Worm (Caenorhabditis elegans): ENCODE measurements around the gene C39F7.1.

The C39F7.1 gene

ce11 chrV:1236333-1237068 lies 23.6 kb upstream of the C39F7.1 start:
- TF ChIP-seq cog-1 (tag; optimal IDR thresholded peaks at IDR 0.05) (no peak), ztf-29 (GFP tag; IDR thresholded peaks at IDR 0.05) (peak; percentile 83; the same call in 1 of the 2 replicates)

DNA sequence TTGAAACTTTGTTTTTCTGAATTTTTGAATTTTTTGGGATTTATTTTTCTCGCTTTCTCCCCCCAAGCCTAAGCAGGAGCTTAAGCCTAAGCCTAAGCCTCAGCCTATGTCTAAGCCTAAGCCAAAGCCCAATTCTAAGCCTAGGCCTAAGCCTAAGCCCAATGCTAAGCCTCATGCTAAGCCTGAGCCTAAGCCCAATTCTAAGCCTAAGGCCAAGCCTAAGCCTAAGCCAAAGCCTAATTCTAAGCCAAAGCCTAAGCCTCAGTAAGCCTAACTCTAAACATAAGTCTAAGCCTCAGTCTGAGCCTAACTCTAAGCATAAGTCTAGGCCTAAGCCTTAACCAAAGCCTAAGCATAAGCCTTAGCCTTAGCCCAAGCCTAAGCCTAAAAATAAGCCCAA lies 17.7 kb upstream of the C39F7.1 start:
- TF ChIP-seq klf-2 (GFP tag; conservative IDR thresholded peaks at IDR 0.05) (0 out of 2 replicates have a peak, but pooled peaks have one; percentile 33), flt-1 (GFP tag; IDR thresholded peaks at IDR 0.05) (no peak), T22C8.4 (GFP tag; IDR thresholded peaks at IDR 0.05) (no peak)

- TF ChIP-seq cog-1 (tag; optimal IDR thresholded peaks at IDR 0.05) (no peak), ztf-29 (GFP tag; IDR thresholded peaks at IDR 0.05) (no peak), med-1 (GFP tag; optimal IDR thresholded peaks at IDR 0.05; ENCODE audit: insufficient read depth) (no peak), ref-1 (GFP tag; conservative IDR thresholded peaks at IDR 0.05) (no peak), T22C8.4 (GFP tag; IDR thresholded peaks at IDR 0.05) (no peak), ztf-23 (GFP tag; IDR thresholded peaks at IDR 0.05) (no peak), tab-1 (GFP tag; IDR thresholded peaks at IDR 0.05) (no peak)
Measured at ce11 chrV:1243011-1243410, 17.1 kb upstream of the C39F7.1 start.

DNA sequence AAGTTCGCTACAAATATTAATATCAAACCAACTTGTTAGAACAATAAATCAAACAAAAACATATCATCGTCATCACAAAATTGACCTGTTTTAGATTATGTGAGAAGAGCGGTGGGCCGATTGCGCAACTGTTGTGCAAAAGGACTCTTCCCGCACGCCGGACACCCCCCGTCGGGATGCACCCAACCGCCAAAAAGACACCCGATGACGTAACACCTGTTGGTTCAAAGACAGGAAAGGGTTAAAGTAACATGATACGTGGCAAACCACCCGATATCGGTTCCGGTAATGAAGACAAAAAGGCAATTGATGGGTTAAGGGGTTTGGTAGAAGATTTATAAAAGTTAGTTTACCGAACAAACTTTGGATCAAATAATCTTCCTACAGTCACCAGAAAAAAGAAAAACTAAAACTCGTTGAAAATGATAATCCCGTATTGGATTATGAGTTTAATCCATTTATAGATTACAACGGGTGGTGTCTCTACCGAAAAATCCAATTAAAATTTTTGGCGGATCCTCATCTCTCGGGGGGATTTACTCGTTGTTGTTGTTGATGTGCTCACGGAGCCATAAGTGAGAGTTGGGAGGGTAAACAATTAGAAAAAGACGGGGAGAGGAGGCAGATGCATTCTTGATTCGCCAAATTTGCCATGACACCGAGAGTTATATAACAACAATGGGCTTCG lies 16.0 kb upstream of the C39F7.1 start:
- TF ChIP-seq ztf-23 (GFP tag; IDR thresholded peaks at IDR 0.05) (no peak), med-1 (GFP tag; optimal IDR thresholded peaks at IDR 0.05; ENCODE audit: insufficient read depth) (no peak), T22C8.4 (GFP tag; IDR thresholded peaks at IDR 0.05) (no peak), ref-1 (GFP tag; conservative IDR thresholded peaks at IDR 0.05) (no peak), flt-1 (GFP tag; IDR thresholded peaks at IDR 0.05) (no peak), klf-2 (GFP tag; conservative IDR thresholded peaks at IDR 0.05) (no peak)

ce11 chrV:1252794-1253193 lies 7.3 kb upstream of the C39F7.1 start:
- TF ChIP-seq klf-2 (GFP tag; conservative IDR thresholded peaks at IDR 0.05), result no peak
- no peak for TF ChIP-seq tab-1 (GFP tag; IDR thresholded peaks at IDR 0.05)

DNA sequence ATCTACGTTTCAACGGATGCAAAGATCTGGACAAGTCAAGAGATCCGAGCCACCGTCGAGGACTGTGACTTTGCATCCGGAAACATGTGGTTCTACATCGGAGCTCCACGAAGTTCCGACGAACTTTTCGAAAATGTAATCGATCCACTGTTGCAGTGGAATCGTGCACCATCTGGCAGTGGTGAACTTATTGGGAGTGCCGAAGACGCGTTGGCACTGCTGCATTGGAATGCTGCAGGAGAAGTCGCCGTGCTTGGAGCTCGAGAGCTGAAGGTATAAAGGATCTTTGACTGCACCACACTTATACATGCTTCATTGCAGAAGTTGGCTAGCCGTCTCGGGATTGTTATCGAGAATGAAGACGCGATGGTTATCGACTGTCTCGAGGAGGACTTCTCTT lies 1.9 kb downstream of the C39F7.1 start:
- TF ChIP-seq cog-1 (tag; optimal IDR thresholded peaks at IDR 0.05) (no peak), ztf-29 (GFP tag; IDR thresholded peaks at IDR 0.05) (no peak), tab-1 (GFP tag; IDR thresholded peaks at IDR 0.05) (no peak), med-1 (GFP tag; optimal IDR thresholded peaks at IDR 0.05; ENCODE audit: insufficient read depth) (no peak), ztf-23 (GFP tag; IDR thresholded peaks at IDR 0.05) (no peak), flt-1 (GFP tag; IDR thresholded peaks at IDR 0.05) (no peak)

DNA sequence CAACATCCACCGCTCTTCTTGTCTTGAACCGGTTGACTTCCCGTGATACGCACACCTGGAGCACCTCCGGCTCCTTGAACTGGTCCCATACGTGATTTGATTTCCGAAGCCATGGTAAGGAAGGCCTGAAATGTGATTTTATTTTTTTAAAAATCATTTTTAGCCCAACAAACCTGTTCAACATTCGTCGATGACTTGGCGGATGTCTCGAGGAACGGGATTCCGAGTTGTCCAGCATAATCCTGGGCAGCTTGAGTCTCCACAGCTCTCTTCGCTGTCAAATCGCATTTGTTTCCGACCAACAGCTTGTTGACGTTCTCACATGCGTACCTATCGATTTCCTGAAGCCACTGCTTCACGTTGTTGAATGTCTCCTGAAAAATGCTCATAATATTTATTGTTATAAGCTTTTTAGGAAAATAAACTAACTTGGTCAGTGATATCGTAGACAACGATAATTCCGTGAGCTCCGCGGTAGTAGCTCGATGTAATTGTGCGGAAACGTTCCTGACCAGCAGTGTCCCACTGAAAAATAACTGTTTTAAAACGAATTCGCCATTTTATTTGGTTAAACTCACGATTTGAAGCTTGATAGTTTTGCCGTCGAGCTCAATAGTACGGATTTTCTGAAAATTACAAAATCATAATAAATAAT lies 3.1 kb downstream of the C39F7.1 start:
- TF ChIP-seq klf-2 (GFP tag; conservative IDR thresholded peaks at IDR 0.05) (no peak), ztf-29 (GFP tag; IDR thresholded peaks at IDR 0.05) (no peak), ref-1 (GFP tag; conservative IDR thresholded peaks at IDR 0.05) (no peak), med-1 (GFP tag; optimal IDR thresholded peaks at IDR 0.05; ENCODE audit: insufficient read depth) (no peak), flt-1 (GFP tag; IDR thresholded peaks at IDR 0.05) (no peak), cog-1 (tag; optimal IDR thresholded peaks at IDR 0.05) (no peak), T22C8.4 (GFP tag; IDR thresholded peaks at IDR 0.05) (no peak), ztf-23 (GFP tag; IDR thresholded peaks at IDR 0.05) (no peak), tab-1 (GFP tag; IDR thresholded peaks at IDR 0.05) (no peak)

DNA sequence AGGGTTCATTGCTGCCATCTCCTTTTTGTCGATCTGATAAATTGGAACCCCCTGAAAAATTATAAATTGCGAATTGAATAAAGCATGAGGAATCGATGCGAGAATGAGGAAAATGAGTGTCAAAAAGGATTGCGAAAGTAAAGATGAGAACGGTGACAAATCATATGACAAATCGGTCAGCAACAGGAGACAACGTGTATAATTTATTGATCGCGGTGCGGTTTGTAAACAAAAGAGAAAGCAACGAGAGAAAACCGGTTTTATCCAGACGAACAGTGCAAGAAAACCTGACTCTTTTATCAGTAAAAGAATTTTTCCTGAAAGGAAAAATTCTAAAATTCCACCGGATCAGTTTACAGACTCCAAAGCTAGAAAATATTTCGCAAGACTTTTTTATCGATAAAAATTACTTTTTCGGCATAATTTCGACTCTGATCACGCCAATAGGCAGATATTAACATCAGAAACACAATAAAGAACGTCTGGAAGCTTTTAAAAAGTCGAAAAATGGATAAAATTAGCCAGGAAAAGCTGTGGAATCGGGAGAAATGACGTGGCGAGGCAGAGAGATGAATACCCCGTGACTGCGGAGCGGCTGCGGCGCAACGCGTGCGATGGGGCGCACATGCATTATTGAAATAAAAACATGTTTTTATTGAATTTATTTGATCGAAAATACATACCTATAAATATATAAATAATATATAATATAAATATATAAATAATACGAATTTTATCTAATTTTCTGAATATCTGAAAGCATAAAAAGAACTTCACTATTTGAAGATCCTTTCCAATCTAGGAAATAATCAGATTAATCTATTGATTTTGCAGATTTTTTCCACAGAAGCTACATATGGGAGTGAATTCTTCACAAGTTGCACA lies 4.0 kb downstream of the C39F7.1 start, which contains the start of the genes rab-1 and C39F7.5:
Gene rab-1, minus strand, starts transcription at position 51 of the 885 bp plus-strand sequence.
Gene C39F7.5, plus strand, starts transcription at position 835 of the 885 bp plus-strand sequence.
- no peak for TF ChIP-seq ztf-23 (GFP tag; IDR thresholded peaks at IDR 0.05)
- TF ChIP-seq tab-1 (GFP tag; IDR thresholded peaks at IDR 0.05), result no peak
- no peak for TF ChIP-seq klf-2 (GFP tag; conservative IDR thresholded peaks at IDR 0.05)
- TF ChIP-seq T22C8.4 (GFP tag; IDR thresholded peaks at IDR 0.05), result no peak
- TF ChIP-seq ref-1 (GFP tag; conservative IDR thresholded peaks at IDR 0.05), result no peak
- TF ChIP-seq med-1 (GFP tag; optimal IDR thresholded peaks at IDR 0.05; ENCODE audit: insufficient read depth), result no peak
- TF ChIP-seq ztf-29 (GFP tag; IDR thresholded peaks at IDR 0.05), result no peak
- no peak for TF ChIP-seq flt-1 (GFP tag; IDR thresholded peaks at IDR 0.05)
- no peak for TF ChIP-seq cog-1 (tag; optimal IDR thresholded peaks at IDR 0.05)

DNA sequence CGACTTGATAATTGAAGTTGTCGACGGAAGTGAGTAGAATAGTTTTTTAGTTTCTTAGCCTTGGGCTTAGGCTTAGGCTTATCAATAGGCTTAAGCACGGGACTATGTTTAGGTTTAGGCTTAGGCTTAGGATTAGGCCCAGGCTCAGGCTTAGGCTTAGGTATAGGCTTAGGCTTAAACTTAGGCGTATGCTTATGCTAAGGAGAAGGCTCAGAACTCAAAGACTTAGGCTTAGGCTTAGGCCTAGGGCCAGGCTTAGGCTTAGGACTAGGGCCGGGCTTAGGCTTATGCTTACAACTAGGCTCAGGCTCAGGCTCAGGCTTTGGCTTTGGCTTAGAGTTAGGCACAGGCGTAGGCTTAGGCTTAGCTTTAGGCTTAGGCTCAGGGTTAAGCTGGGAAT lies 6.4 kb downstream of the C39F7.1 start:
- TF ChIP-seq T22C8.4 (GFP tag; IDR thresholded peaks at IDR 0.05), result no peak
- TF ChIP-seq ztf-23 (GFP tag; IDR thresholded peaks at IDR 0.05), result no peak
- TF ChIP-seq med-1 (GFP tag; optimal IDR thresholded peaks at IDR 0.05; ENCODE audit: insufficient read depth), result no peak
- no peak for TF ChIP-seq tab-1 (GFP tag; IDR thresholded peaks at IDR 0.05)
- TF ChIP-seq ztf-29 (GFP tag; IDR thresholded peaks at IDR 0.05), result no peak
- no peak for TF ChIP-seq klf-2 (GFP tag; conservative IDR thresholded peaks at IDR 0.05)
- no peak for TF ChIP-seq ref-1 (GFP tag; conservative IDR thresholded peaks at IDR 0.05)
- no peak for TF ChIP-seq cog-1 (tag; optimal IDR thresholded peaks at IDR 0.05)
- TF ChIP-seq flt-1 (GFP tag; IDR thresholded peaks at IDR 0.05), result no peak
